Fruit fly (Drosophila melanogaster): Measurements from ENCODE around the gene rudhira.

DNA sequence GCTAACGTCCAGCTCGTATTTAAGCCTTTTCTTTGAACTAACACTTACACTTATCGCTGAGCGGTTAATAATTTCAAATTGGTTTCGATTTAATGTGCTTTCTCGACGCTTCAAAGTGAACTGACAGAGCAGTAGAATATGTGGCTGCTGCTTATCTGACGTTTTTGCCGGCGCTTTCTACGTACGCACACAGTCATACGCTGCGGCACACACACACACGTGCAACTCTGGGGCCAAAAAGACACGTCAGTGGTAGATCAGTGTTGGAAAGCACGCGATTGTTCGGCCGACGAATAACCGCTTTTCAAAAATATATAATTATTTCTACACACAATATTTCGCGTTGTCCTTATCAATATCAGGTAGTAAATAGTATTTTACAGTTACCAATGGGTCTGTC lies 10.5 kb upstream of the rudhira start:
- TF ChIP-seq scrt (GFP tag; optimal IDR thresholded peaks at IDR 0.05) = no peak
- TF ChIP-seq zfh1 (GFP tag; IDR thresholded peaks at IDR 0.05) = no peak
- TF ChIP-seq D (optimal IDR thresholded peaks at IDR 0.05) = no peak
- TF ChIP-seq D (GFP tag; optimal IDR thresholded peaks at IDR 0.05) = peak; percentile 4
- TF ChIP-seq unpg (GFP tag; optimal IDR thresholded peaks at IDR 0.05) = no peak
- TF ChIP-seq CG12659 (GFP tag; optimal IDR thresholded peaks at IDR 0.05) = no peak
- TF ChIP-seq HLHmδ (GFP tag; optimal IDR thresholded peaks at IDR 0.05) = peak; percentile 33
- no peak for TF ChIP-seq pros (GFP tag; optimal IDR thresholded peaks at IDR 0.05)
- peak; percentile 3 for TF ChIP-seq CG17912 (GFP tag; optimal IDR thresholded peaks at IDR 0.05)

All from whole organism, embryonic.